Worm (Caenorhabditis elegans): ENCODE measurements around the gene C28H8.3.

Gene C28H8.3

ce11 chrIII:5949817-5950216 lies 41.3 kb downstream of the C28H8.3 start:
- peak; percentile 54 for TF ChIP-seq mep-1 (tag; optimal IDR thresholded peaks at IDR 0.05)
- peak; percentile 20 for TF ChIP-seq mes-2 (tag; optimal IDR thresholded peaks at IDR 0.05; ENCODE audit: poor library complexity, severe bottlenecking)
- peak; percentile 59 for TF ChIP-seq hmg-1.1 (GFP tag; IDR thresholded peaks at IDR 0.05)
- no peak for TF ChIP-seq nhr-111 (GFP tag; optimal IDR thresholded peaks at IDR 0.05)
- peak; percentile 4 for TF ChIP-seq nhr-11 (tag; optimal IDR thresholded peaks at IDR 0.05)
- TF ChIP-seq set-16 (GFP tag; IDR thresholded peaks at IDR 0.05) = peak; percentile 48; the same call in 1 of the 2 replicates
- TF ChIP-seq hlh-11 (tag; optimal IDR thresholded peaks at IDR 0.05) = peak; percentile 57
- TF ChIP-seq snpc-4 (tag; optimal IDR thresholded peaks at IDR 0.05) = no peak
- peak; percentile 36 for TF ChIP-seq rbr-2 (tag; optimal IDR thresholded peaks at IDR 0.05)
- TF ChIP-seq Y5F2A.4 (GFP tag; optimal IDR thresholded peaks at IDR 0.05) = no peak
- TF ChIP-seq fkh-10 (GFP tag; optimal IDR thresholded peaks at IDR 0.05) = peak; percentile 76
- TF ChIP-seq lin-38 (GFP tag; IDR thresholded peaks at IDR 0.05) = no peak; the same call in 1 of the 2 replicates
- no peak for TF ChIP-seq zfp-3 (GFP tag; conservative IDR thresholded peaks at IDR 0.05)
- TF ChIP-seq lsy-2 (tag; optimal IDR thresholded peaks at IDR 0.05) = peak in 1 of 2 experiments; percentile 44
- peak; percentile 94 for TF ChIP-seq aha-1 (tag)
- TF ChIP-seq zip-2 (tag; optimal IDR thresholded peaks at IDR 0.05) = no peak
- peak in 1 of 2 experiments; percentile 56 for TF ChIP-seq daf-16 (GFP tag; optimal IDR thresholded peaks at IDR 0.05)
- TF ChIP-seq daf-16 (tag; optimal IDR thresholded peaks at IDR 0.05) = no peak
- peak in 1 of 2 experiments; percentile 16 for TF ChIP-seq hif-1 (tag; optimal IDR thresholded peaks at IDR 0.05)
- TF ChIP-seq ZK546.5 (tag; optimal IDR thresholded peaks at IDR 0.05) = no peak
- peak in 1 of 2 experiments; percentile 94 for TF ChIP-seq unc-62 (GFP tag; optimal IDR thresholded peaks at IDR 0.05 in 1 of 2)
- TF ChIP-seq unc-62 (tag; optimal IDR thresholded peaks at IDR 0.05) = no peak
- TF ChIP-seq hlh-30 (tag; optimal IDR thresholded peaks at IDR 0.05; ENCODE audit: insufficient read depth) = peak; percentile 2
- no peak for TF ChIP-seq Y105C5A.15 (GFP tag; IDR thresholded peaks at IDR 0.05)
- TF ChIP-seq egl-43 (GFP tag; IDR thresholded peaks at IDR 0.05) = 0 out of 2 replicates have a peak, but pooled peaks have one; percentile 5
- peak; percentile 10; the same call in 1 of the 2 replicates for TF ChIP-seq dmd-6 (GFP tag; IDR thresholded peaks at IDR 0.05)
- TF ChIP-seq R02D3.7 (tag; optimal IDR thresholded peaks at IDR 0.05) = no peak
- peak; percentile 42; the same call in 1 of the 2 replicates for TF ChIP-seq pha-4 (GFP tag; IDR thresholded peaks at IDR 0.05)
- no peak for TF ChIP-seq pha-4 (tag; optimal IDR thresholded peaks at IDR 0.05)
- TF ChIP-seq ceh-20 (GFP tag; IDR thresholded peaks at IDR 0.05) = peak; percentile 56
- peak; percentile 50; the same call in 1 of the 2 replicates for TF ChIP-seq ctbp-1 (GFP tag; IDR thresholded peaks at IDR 0.05)
- no peak for TF ChIP-seq unc-130 (GFP tag; optimal IDR thresholded peaks at IDR 0.05)
- TF ChIP-seq ceh-82 (tag; optimal IDR thresholded peaks at IDR 0.05) = no peak
- TF ChIP-seq ama-1 (optimal IDR thresholded peaks at IDR 0.05) = no peak
- TF ChIP-seq lim-7 (GFP tag; IDR thresholded peaks at IDR 0.05) = no peak

ce11 chrIII:5950756-5951345 lies 42.4 kb downstream of the C28H8.3 start:
- TF ChIP-seq hmg-1.1 (GFP tag; IDR thresholded peaks at IDR 0.05) = peak; percentile 26; the same call in 1 of the 2 replicates
- TF ChIP-seq nhr-28 (tag; optimal IDR thresholded peaks at IDR 0.05) = peak; percentile 8
- TF ChIP-seq daf-16 (GFP tag; optimal IDR thresholded peaks at IDR 0.05) = no peak
- peak; percentile 55 for TF ChIP-seq daf-16 (tag; optimal IDR thresholded peaks at IDR 0.05)
- peak in 1 of 2 experiments; percentile 93 for TF ChIP-seq unc-62 (GFP tag; optimal IDR thresholded peaks at IDR 0.05 in 1 of 2)
- TF ChIP-seq unc-62 (tag; optimal IDR thresholded peaks at IDR 0.05) = no peak
- 0 out of 2 replicates have a peak, but pooled peaks have one; percentile 20 for TF ChIP-seq lin-1 (GFP tag; IDR thresholded peaks at IDR 0.05)
- TF ChIP-seq mes-2 (tag; optimal IDR thresholded peaks at IDR 0.05; ENCODE audit: poor library complexity, severe bottlenecking) = peak; percentile 32
- TF ChIP-seq pqm-1 (tag; optimal IDR thresholded peaks at IDR 0.05) = peak; percentile 12
- TF ChIP-seq lin-39 (tag; optimal IDR thresholded peaks at IDR 0.05) = no peak
- TF ChIP-seq attf-4 (tag; optimal IDR thresholded peaks at IDR 0.05) = no peak
- TF ChIP-seq rbr-2 (tag; optimal IDR thresholded peaks at IDR 0.05) = no peak
- TF ChIP-seq dve-1 (tag; optimal IDR thresholded peaks at IDR 0.05; ENCODE audit: insufficient read depth) = no peak
- peak; percentile 42 for TF ChIP-seq hlh-11 (tag; optimal IDR thresholded peaks at IDR 0.05)
- TF ChIP-seq hlh-30 (tag; optimal IDR thresholded peaks at IDR 0.05; ENCODE audit: insufficient read depth) = peak; percentile 15
- 0 out of 4 replicates have a peak, but pooled peaks have one; percentile 25 to 49 for TF ChIP-seq madf-5 (GFP tag; IDR thresholded peaks at IDR 0.05)
- peak; percentile 14; the same call in 1 of the 2 replicates for TF ChIP-seq php-3 (GFP tag; IDR thresholded peaks at IDR 0.05)
- TF ChIP-seq F44E2.7 (GFP tag; IDR thresholded peaks at IDR 0.05) = no peak
- TF ChIP-seq zip-11 (GFP tag; IDR thresholded peaks at IDR 0.05) = no peak

All from whole organism, L4 larva.